Fruit fly (Drosophila melanogaster) whole organism, prepupa: ENCODE data around the gene CG42717.

Experiments used
- Blimp-1 ChIP-seq: fragments of 200-800 bp; sonication (Bioruptor generic); optimal IDR thresholded peaks from 3 replicates; lab custom pipeline; 2017; ENCODE audit warnings: missing biosample characterization, missing genetic modification characterization, mild to moderate bottlenecking, moderate library complexity, missing genetic modification reagents
- CG10669 ChIP-seq: fragments of 200-800 bp; sonication (Bioruptor generic); optimal IDR thresholded peaks from 3 replicates; lab custom pipeline; 2018; ENCODE audit warnings: missing biosample characterization, mild to moderate bottlenecking, missing genetic modification characterization, moderate library complexity
- CG11294 ChIP-seq: fragments of 200-800 bp; sonication (Bioruptor generic); IDR thresholded peaks from 2 replicates; pipeline ENCODE4 v1.3.6; 2022; ENCODE audit warnings: missing biosample characterization, missing genetic modification characterization
- CG11762 ChIP-seq: fragments of 200-800 bp; sonication (Bioruptor generic); optimal IDR thresholded peaks from 3 replicates; lab custom pipeline; 2016; ENCODE audit warnings: missing biosample characterization, missing genetic modification characterization; ENCODE audit not compliant: insufficient read depth
- CG11902 ChIP-seq: fragments of 200-800 bp; sonication (Bioruptor generic); optimal IDR thresholded peaks from 3 replicates; lab custom pipeline; 2016; ENCODE audit warnings: missing biosample characterization, missing genetic modification characterization
- CG15336 ChIP-seq: fragments of 200-800 bp; sonication (Bioruptor generic); IDR thresholded peaks from 2 replicates; pipeline ENCODE4 v1.3.6; 2022; ENCODE audit warnings: missing biosample characterization, missing genetic modification characterization
- CG31627 ChIP-seq: fragments of 200-800 bp; sonication (Bioruptor generic); optimal IDR thresholded peaks from 3 replicates; lab custom pipeline; 2016; ENCODE audit warnings: missing biosample characterization, missing genetic modification characterization
- CG32006 ChIP-seq: fragments of 200-800 bp; sonication (Bioruptor generic); optimal IDR thresholded peaks from 3 replicates; lab custom pipeline; 2017; ENCODE audit warnings: missing biosample characterization, mild to moderate bottlenecking, missing genetic modification characterization
- CG4318 ChIP-seq: fragments of 200-800 bp; sonication (Bioruptor generic); optimal IDR thresholded peaks from 3 replicates; lab custom pipeline; 2017; ENCODE audit warnings: missing biosample characterization, mild to moderate bottlenecking, missing genetic modification characterization
- CG6276 ChIP-seq: fragments of 200-800 bp; sonication (Bioruptor generic); optimal IDR thresholded peaks from 2 replicates; lab custom pipeline; 2017; ENCODE audit warnings: missing biosample characterization, mild to moderate bottlenecking, missing genetic modification characterization
- CG6792 ChIP-seq: fragments of 200-800 bp; sonication (Bioruptor generic); optimal IDR thresholded peaks from 3 replicates; lab custom pipeline; 2016; ENCODE audit warnings: missing biosample characterization, missing genetic modification characterization
- CG6808 ChIP-seq: fragments of 200-800 bp; sonication (Bioruptor generic); optimal IDR thresholded peaks from 3 replicates; lab custom pipeline; 2017; ENCODE audit warnings: missing biosample characterization, missing genetic modification characterization, mild to moderate bottlenecking, moderate library complexity, missing genetic modification reagents
- CG6854 ChIP-seq: fragments of 200-800 bp; sonication (Bioruptor generic); optimal IDR thresholded peaks from 2 replicates; lab custom pipeline; 2017; ENCODE audit warnings: missing biosample characterization, mild to moderate bottlenecking, missing genetic modification characterization
- CG7368 ChIP-seq: fragments of 200-800 bp; sonication (Bioruptor generic); optimal IDR thresholded peaks from 3 replicates; lab custom pipeline; 2016; ENCODE audit warnings: missing biosample characterization, missing genetic modification characterization
- CG8119 ChIP-seq: fragments of 200-800 bp; sonication (Bioruptor generic); IDR thresholded peaks from 3 replicates; pipeline ENCODE4 v1.3.6; 2022; ENCODE audit warnings: missing biosample characterization, missing genetic modification characterization
- CG9139 ChIP-seq: fragments of 200-800 bp; sonication (Bioruptor generic); optimal IDR thresholded peaks from 3 replicates; lab custom pipeline; 2017; ENCODE audit warnings: missing biosample characterization, mild to moderate bottlenecking, missing genetic modification characterization
- Eip75B ChIP-seq: fragments of 200-800 bp; sonication (Bioruptor generic); optimal IDR thresholded peaks from 3 replicates; lab custom pipeline; 2016; ENCODE audit warnings: missing biosample characterization, missing genetic modification characterization
- Eip78C ChIP-seq: fragments of 200-800 bp; sonication (Bioruptor generic); peaks from one replicate; lab custom pipeline; 2016; ENCODE audit warnings: missing biosample characterization, missing genetic modification characterization
- Eip93F ChIP-seq: fragments of 200-800 bp; sonication (Bioruptor generic); optimal IDR thresholded peaks from 2 replicates; lab custom pipeline; 2016; ENCODE audit warnings: missing biosample characterization, mild to moderate bottlenecking, missing genetic modification characterization
- Ets21C ChIP-seq: fragments of 200-800 bp; sonication (Bioruptor generic); optimal IDR thresholded peaks from 3 replicates; lab custom pipeline; 2016; ENCODE audit warnings: missing biosample characterization, missing genetic modification characterization
- Ets96B ChIP-seq: fragments of 200-800 bp; optimal IDR thresholded peaks from 2 replicates; lab custom pipeline; 2019; ENCODE audit warnings: missing biosample characterization, mild to moderate bottlenecking, missing genetic modification characterization, moderate library complexity
- Gug ChIP-seq: fragments of 200-800 bp; sonication (Bioruptor generic); IDR thresholded peaks from 2 replicates; pipeline ENCODE4 v1.3.6; 2022; ENCODE audit warnings: missing biosample characterization, missing genetic modification characterization
- Hr38 ChIP-seq: sonication (Bioruptor generic); optimal IDR thresholded peaks from 2 replicates; lab custom pipeline; 2016; ENCODE audit warnings: missing biosample characterization, missing genetic modification characterization
- Hr39 ChIP-seq: fragments of 200-800 bp; sonication (Bioruptor generic); optimal IDR thresholded peaks from 2 replicates; lab custom pipeline; 2016; ENCODE audit warnings: missing biosample characterization, missing genetic modification characterization
- Hr4 ChIP-seq: fragments of 200-800 bp; sonication (Bioruptor generic); optimal IDR thresholded peaks from 3 replicates; lab custom pipeline; 2016; ENCODE audit warnings: missing biosample characterization, missing genetic modification characterization
- Lpt ChIP-seq: fragments of 200-800 bp; sonication (Bioruptor generic); optimal IDR thresholded peaks from 3 replicates; lab custom pipeline; 2016; ENCODE audit warnings: missing biosample characterization, missing genetic modification characterization
- Met ChIP-seq: fragments of 200-800 bp; sonication (Bioruptor generic); optimal IDR thresholded peaks from 3 replicates; lab custom pipeline; 2016; ENCODE audit warnings: missing biosample characterization, missing genetic modification characterization
- OdsH ChIP-seq: fragments of 200-800 bp; sonication (Bioruptor generic); optimal IDR thresholded peaks from 3 replicates; lab custom pipeline; 2016; ENCODE audit warnings: missing biosample characterization, missing genetic modification characterization
- Sox102F ChIP-seq: fragments of 200-800 bp; sonication (Bioruptor generic); optimal IDR thresholded peaks from 2 replicates; lab custom pipeline; 2016; ENCODE audit warnings: missing biosample characterization, mild to moderate bottlenecking, missing genetic modification characterization
- Sox15 ChIP-seq: fragments of 200-800 bp; sonication (Bioruptor generic); optimal IDR thresholded peaks from 3 replicates; lab custom pipeline; 2016; ENCODE audit warnings: missing biosample characterization, missing genetic modification characterization
- achi ChIP-seq: fragments of 200-800 bp; sonication (Bioruptor generic); optimal IDR thresholded peaks from 3 replicates; lab custom pipeline; 2016; ENCODE audit warnings: missing biosample characterization, missing genetic modification characterization
- acj6 ChIP-seq: fragments of 200-800 bp; sonication (Bioruptor generic); optimal IDR thresholded peaks from 3 replicates; lab custom pipeline; 2016; ENCODE audit warnings: missing biosample characterization, missing genetic modification characterization
- dac ChIP-seq: fragments of 200-800 bp; sonication (Bioruptor generic); optimal IDR thresholded peaks from 2 replicates; lab custom pipeline; 2017; ENCODE audit warnings: missing biosample characterization, mild to moderate bottlenecking, missing genetic modification characterization
- dsx ChIP-seq: fragments of 200-800 bp; optimal IDR thresholded peaks from 3 replicates; lab custom pipeline; 2019; ENCODE audit warnings: missing biosample characterization, mild to moderate bottlenecking, missing genetic modification characterization, moderate library complexity; ENCODE audit not compliant: poor library complexity, severe bottlenecking
- eg ChIP-seq: fragments of 200-800 bp; sonication (Bioruptor generic); IDR thresholded peaks from 3 replicates; pipeline ENCODE4 v1.3.6; 2022; ENCODE audit warnings: missing biosample characterization, missing genetic modification characterization
- esn ChIP-seq: fragments of 200-800 bp; sonication (Bioruptor generic); optimal IDR thresholded peaks from 2 replicates; lab custom pipeline; 2016; ENCODE audit warnings: missing biosample characterization, mild to moderate bottlenecking, missing genetic modification characterization, moderate library complexity
- fd59A ChIP-seq: fragments of 200-800 bp; sonication (Bioruptor generic); optimal IDR thresholded peaks from 2 replicates; lab custom pipeline; 2017; ENCODE audit warnings: missing biosample characterization, mild to moderate bottlenecking, missing genetic modification characterization, missing genetic modification reagents
- fkh ChIP-seq: fragments of 200-800 bp; sonication (Bioruptor generic); optimal IDR thresholded peaks from 3 replicates; lab custom pipeline; 2017; ENCODE audit warnings: missing biosample characterization, mild to moderate bottlenecking, missing genetic modification characterization, moderate library complexity
- lz ChIP-seq: fragments of 200-800 bp; sonication (Bioruptor generic); optimal IDR thresholded peaks from 3 replicates; lab custom pipeline; 2016; ENCODE audit warnings: missing biosample characterization, missing genetic modification characterization
- net ChIP-seq: fragments of 200-800 bp; sonication (Bioruptor generic); optimal IDR thresholded peaks from 3 replicates; lab custom pipeline; 2016; ENCODE audit warnings: missing biosample characterization, missing genetic modification characterization
- pdm3 ChIP-seq: fragments of 200-800 bp; sonication (Bioruptor generic); optimal IDR thresholded peaks from 3 replicates; lab custom pipeline; 2016; ENCODE audit warnings: missing biosample characterization, missing genetic modification characterization
- salr ChIP-seq, 2 experiments: fragments of 200-800 bp; sonication (Bioruptor generic); optimal IDR thresholded peaks; 3 replicates each; lab custom pipeline; 2016 to 2018; ENCODE audit warnings: missing biosample characterization in 2 of 2, missing genetic modification characterization in 2 of 2, mild to moderate bottlenecking in 1 of 2
- spab ChIP-seq: fragments of 200-800 bp; sonication (Bioruptor generic); optimal IDR thresholded peaks from 2 replicates; lab custom pipeline; 2017; ENCODE audit warnings: missing biosample characterization, mild to moderate bottlenecking, missing genetic modification characterization, missing genetic modification reagents
- ss ChIP-seq, 2 experiments: fragments of 200-800 bp; sonication (Bioruptor generic); optimal IDR thresholded peaks; 2 replicates in 1 of 2; 3 replicates in 1 of 2; lab custom pipeline; 2017 to 2018; ENCODE audit warnings: mild to moderate bottlenecking in 2 of 2, missing biosample characterization in 2 of 2, missing genetic modification characterization in 2 of 2, moderate library complexity in 1 of 2
- svp ChIP-seq: fragments of 200-800 bp; sonication (Bioruptor generic); peaks from one replicate; lab custom pipeline; 2016; ENCODE audit warnings: missing biosample characterization, missing genetic modification characterization
- topi ChIP-seq: fragments of 200-800 bp; sonication (Bioruptor generic); optimal IDR thresholded peaks from 3 replicates; lab custom pipeline; 2016; ENCODE audit warnings: missing biosample characterization, missing genetic modification characterization

Gene CG42717

dm6 chr3L:16056101-16056891 lies 23.3 kb upstream of the CG42717 start:
- TF ChIP-seq CG15336 (GFP tag; lab: Robert Waterston, UW) (no peak), CG6276 (GFP tag; lab: Kevin White, UChicago) (peak; percentile 23), CG32006 (GFP tag; lab: Kevin White, UChicago) (peak; percentile 12), Sox102F (no peak), acj6 (no peak), Eip78C (GFP tag; lab: Kevin White, UChicago) (peak; percentile 54), salr (GFP tag; optimal IDR thresholded peaks at IDR 0.05; lab: Kevin White, UChicago) (peak in 1 of 2 experiments; percentile 17), spab (no peak), CG6792 (GFP tag; lab: Kevin White, UChicago) (no peak), net (GFP tag; lab: Kevin White, UChicago) (peak; percentile 28), svp (peak; percentile 61), ss (GFP tag; optimal IDR thresholded peaks at IDR 0.05; lab: Kevin White, UChicago) (no peak), fkh (GFP tag; lab: Kevin White, UChicago) (peak; percentile 62), Lpt (GFP tag; lab: Kevin White, UChicago) (no peak), Ets21C (GFP tag; lab: Kevin White, UChicago) (no peak)
- TF ChIP-seq, all 60 proteins: peak for 7

- TF ChIP-seq net (GFP tag; lab: Kevin White, UChicago) (peak; percentile 49), CG6808 (GFP tag; lab: Kevin White, UChicago) (no peak), dac (GFP tag; lab: Kevin White, UChicago) (no peak), Hr38 (no peak), Hr4 (GFP tag; lab: Kevin White, UChicago) (peak; percentile 58), fkh (GFP tag; lab: Kevin White, UChicago) (no peak), salr (GFP tag; optimal IDR thresholded peaks at IDR 0.05; lab: Kevin White, UChicago) (no peak), CG15336 (GFP tag; lab: Robert Waterston, UW) (peak; percentile 71), achi (GFP tag; lab: Kevin White, UChicago) (peak; percentile 40), CG11294 (GFP tag; lab: Robert Waterston, UW) (no peak; the same call in 1 of the 2 replicates), ss (GFP tag; optimal IDR thresholded peaks at IDR 0.05; lab: Kevin White, UChicago) (no peak), lz (GFP tag; lab: Kevin White, UChicago) (peak; percentile 4), CG7368 (GFP tag; lab: Kevin White, UChicago) (no peak), CG6276 (GFP tag; lab: Kevin White, UChicago) (peak; percentile 42), CG9139 (GFP tag; lab: Kevin White, UChicago) (no peak), Hr39 (GFP tag; lab: Kevin White, UChicago) (peak; percentile 16), Ets21C (GFP tag; lab: Kevin White, UChicago) (no peak), Eip78C (GFP tag; lab: Kevin White, UChicago) (peak; percentile 71), esn (GFP tag; lab: Kevin White, UChicago) (peak; percentile 44), CG11902 (no peak), eg (0 out of 3 replicates have a peak, but pooled peaks have one; percentile 48), pdm3 (GFP tag; lab: Kevin White, UChicago) (peak; percentile 34), dsx (no peak), CG8119 (peak; percentile 71; the same call in 2 of the 3 replicates), topi (GFP tag; lab: Kevin White, UChicago) (peak; percentile 12), Met (GFP tag; lab: Kevin White, UChicago) (peak; percentile 11), CG32006 (GFP tag; lab: Kevin White, UChicago) (peak; percentile 66), Gug (GFP tag; lab: Robert Waterston, UW) (no peak; the same call in 1 of the 2 replicates), Lpt (GFP tag; lab: Kevin White, UChicago) (peak; percentile 1), Blimp-1 (no peak), fd59A (GFP tag; lab: Kevin White, UChicago) (no peak), CG10669 (GFP tag; lab: Kevin White, UChicago) (no peak), Sox15 (GFP tag; lab: Kevin White, UChicago) (peak; percentile 6), CG4318 (GFP tag; lab: Kevin White, UChicago) (peak; percentile 9), spab (no peak), CG11762 (GFP tag; lab: Kevin White, UChicago) (no peak), Eip75B (GFP tag; lab: Kevin White, UChicago) (no peak), OdsH (peak; percentile 40), CG6854 (GFP tag; lab: Kevin White, UChicago) (no peak), Ets96B (tag; lab: Kevin White, UChicago) (peak; percentile 6), Eip93F (GFP tag; lab: Kevin White, UChicago) (no peak), CG31627 (GFP tag; lab: Kevin White, UChicago) (peak; percentile 23)
Measured at dm6 chr3L:16054095-16054494, 21.1 kb upstream of the CG42717 start.
